Worm (Caenorhabditis elegans) whole organism, young adult: ENCODE data around the gene fubl-2.
A peak's percentile ranks its signal among the peaks of the same experiment; 100 is the strongest.

Experiments used
- B0261.1 ChIP-seq: sonication (generic microtip); optimal IDR thresholded peaks from 2 replicates; lab custom pipeline; 2016; ENCODE audit warnings: mild to moderate bottlenecking, missing genetic modification characterization, moderate library complexity, missing compliant biosample characterization
- B0336.3 ChIP-seq: fragments of 200-800 bp; sonication (Bioruptor generic); IDR thresholded peaks from 2 replicates; pipeline ENCODE4 v1.3.6; 2022; ENCODE audit warnings: missing genetic modification characterization, missing compliant biosample characterization
- C17E4.6 ChIP-seq: fragments of 200-800 bp; sonication (Bioruptor generic); IDR thresholded peaks from 2 replicates; pipeline ENCODE4 v1.3.6; 2022; ENCODE audit warnings: missing genetic modification reagents, missing genetic modification characterization, missing compliant biosample characterization
- F10E7.11 ChIP-seq: sonication (generic microtip); optimal IDR thresholded peaks from 2 replicates; lab custom pipeline; 2017; ENCODE audit warnings: mild to moderate bottlenecking, missing genetic modification characterization, moderate library complexity, missing compliant biosample characterization
- F49E8.2 ChIP-seq: sonication (generic microtip); optimal IDR thresholded peaks from 3 replicates; lab custom pipeline; 2017; ENCODE audit warnings: missing genetic modification characterization, mild to moderate bottlenecking, missing compliant biosample characterization, antibody characterized with exemption, moderate library complexity; ENCODE audit not compliant: insufficient read depth
- K12H6.12 ChIP-seq: fragments of 200-800 bp; sonication (Bioruptor generic); optimal IDR thresholded peaks from 2 replicates; lab custom pipeline; 2018; ENCODE audit warnings: mild to moderate bottlenecking, missing genetic modification characterization, missing compliant biosample characterization
- Y56A3A.18 ChIP-seq: fragments of 200-800 bp; sonication (Bioruptor generic); IDR thresholded peaks from 2 replicates; pipeline ENCODE4 v1.3.6; 2022; ENCODE audit warnings: missing genetic modification reagents, missing genetic modification characterization, missing compliant biosample characterization
- Y67H2A.10 ChIP-seq: fragments of 200-800 bp; sonication (Bioruptor generic); conservative IDR thresholded peaks from 2 replicates; pipeline ENCODE4 v1.3.6; 2022; ENCODE audit warnings: missing genetic modification reagents, missing genetic modification characterization, missing compliant biosample characterization
- ama-1 ChIP-seq, 3 experiments: fragments of 150-350 bp in 1 of 3; sonication (generic microtip) in 2 of 3; optimal IDR thresholded peaks; 2 replicates each; lab custom pipeline; 2014 to 2018; ENCODE audit warnings: missing biosample characterization in 2 of 3, missing genetic modification characterization in 2 of 3, missing genetic modification reagents in 2 of 3
- atf-7 ChIP-seq: sonication (generic microtip); optimal IDR thresholded peaks from 2 replicates; lab custom pipeline; 2017; ENCODE audit warnings: mild to moderate bottlenecking, missing genetic modification characterization, missing compliant biosample characterization
- attf-3 ChIP-seq: fragments of 200-800 bp; sonication (Bioruptor generic); conservative IDR thresholded peaks from 2 replicates; pipeline ENCODE4 v1.3.6; 2022; ENCODE audit warnings: missing genetic modification reagents, missing genetic modification characterization, missing compliant biosample characterization
- attf-5 ChIP-seq: fragments of 200-800 bp; sonication (Bioruptor generic); optimal IDR thresholded peaks from 2 replicates; lab custom pipeline; 2018; ENCODE audit warnings: mild to moderate bottlenecking, missing genetic modification characterization, missing compliant biosample characterization
- bed-1 ChIP-seq: fragments of 200-800 bp; sonication (Bioruptor generic); IDR thresholded peaks from 2 replicates; pipeline ENCODE4 v1.3.6; 2022; ENCODE audit warnings: missing genetic modification reagents, missing genetic modification characterization, missing compliant biosample characterization
- ceh-100 ChIP-seq: fragments of 200-800 bp; sonication (Bioruptor generic); IDR thresholded peaks from 2 replicates; pipeline ENCODE4 v1.3.6; 2022; ENCODE audit warnings: missing genetic modification reagents, missing genetic modification characterization, missing compliant biosample characterization
- ceh-40 ChIP-seq: fragments of 200-800 bp; sonication (Bioruptor generic); IDR thresholded peaks from 2 replicates; pipeline ENCODE4 v1.3.6; 2022; ENCODE audit warnings: missing genetic modification characterization, missing compliant biosample characterization
- die-1 ChIP-seq: sonication (generic microtip); optimal IDR thresholded peaks from 2 replicates; lab custom pipeline; 2016; ENCODE audit warnings: missing genotype, mild to moderate bottlenecking, missing genetic modification characterization, missing compliant biosample characterization
- dox-1 ChIP-seq: fragments of 200-800 bp; sonication (Bioruptor generic); IDR thresholded peaks from 2 replicates; pipeline ENCODE4 v1.3.6; 2022; ENCODE audit warnings: missing genetic modification reagents, missing genetic modification characterization, missing compliant biosample characterization
- dpl-1 ChIP-seq: fragments of 150-350 bp; optimal IDR thresholded peaks from 2 replicates; lab custom pipeline; 2014; ENCODE audit warnings: missing biosample characterization, missing genetic modification reagents, missing genetic modification characterization
- hmg-1.2 ChIP-seq: fragments of 200-800 bp; sonication (Bioruptor generic); IDR thresholded peaks from 2 replicates; pipeline ENCODE4 v1.3.6; 2022; ENCODE audit warnings: missing genetic modification reagents, missing genetic modification characterization, missing compliant biosample characterization
- hrde-1 ChIP-seq: sonication (generic microtip); optimal IDR thresholded peaks from 2 replicates; lab custom pipeline; 2016; ENCODE audit warnings: missing genetic modification characterization, mild to moderate bottlenecking, missing compliant biosample characterization, moderate library complexity, missing genotype, missing genetic modification reagents, borderline replicate concordance
- lag-1 ChIP-seq: fragments of 200-800 bp; sonication (Bioruptor generic); IDR thresholded peaks from 2 replicates; pipeline ENCODE4 v1.3.6; 2022; ENCODE audit warnings: missing genetic modification reagents, missing genetic modification characterization, missing compliant biosample characterization
- lin-54 ChIP-seq: fragments of 200-800 bp; sonication (Bioruptor generic); optimal IDR thresholded peaks from 2 replicates; lab custom pipeline; 2018; ENCODE audit warnings: mild to moderate bottlenecking, missing genetic modification characterization, missing compliant biosample characterization
- madf-10 ChIP-seq: sonication (generic microtip); optimal IDR thresholded peaks from 2 replicates; lab custom pipeline; 2016; ENCODE audit warnings: mild to moderate bottlenecking, missing genetic modification characterization, missing compliant biosample characterization
- madf-3 ChIP-seq: fragments of 200-800 bp; sonication (Bioruptor generic); IDR thresholded peaks from 2 replicates; pipeline ENCODE4 v1.3.6; 2022; ENCODE audit warnings: missing genetic modification reagents, missing genetic modification characterization, missing compliant biosample characterization
- madf-6 ChIP-seq: fragments of 200-800 bp; sonication (Bioruptor generic); IDR thresholded peaks from 2 replicates; pipeline ENCODE4 v1.3.6; 2022; ENCODE audit warnings: missing genetic modification reagents, missing genetic modification characterization, missing compliant biosample characterization
- madf-8 ChIP-seq: fragments of 200-800 bp; sonication (Bioruptor generic); conservative IDR thresholded peaks from 2 replicates; pipeline ENCODE4 v1.3.6; 2022; ENCODE audit warnings: missing genetic modification reagents, missing genetic modification characterization, missing compliant biosample characterization
- mel-28 ChIP-seq: sonication (generic microtip); optimal IDR thresholded peaks from 2 replicates; lab custom pipeline; 2016; ENCODE audit warnings: borderline replicate concordance, mild to moderate bottlenecking, missing genetic modification characterization, missing compliant biosample characterization
- mes-4 ChIP-seq: sonication (generic microtip); optimal IDR thresholded peaks from 2 replicates; lab custom pipeline; 2016; ENCODE audit warnings: missing genotype, missing genetic modification characterization, missing compliant biosample characterization
- nhr-80 ChIP-seq: sonication (generic microtip); optimal IDR thresholded peaks from 2 replicates; lab custom pipeline; 2016; ENCODE audit warnings: missing genetic modification characterization, missing compliant biosample characterization
- nhr-90 ChIP-seq: sonication (generic microtip); optimal IDR thresholded peaks from 2 replicates; lab custom pipeline; 2016; ENCODE audit warnings: missing genotype, mild to moderate bottlenecking, missing genetic modification characterization, missing compliant biosample characterization
- rcor-1 ChIP-seq: fragments of 200-800 bp; sonication (Bioruptor generic); IDR thresholded peaks from 2 replicates; pipeline ENCODE4 v1.3.6; 2022; ENCODE audit warnings: missing genetic modification reagents, missing genetic modification characterization, missing compliant biosample characterization
- rec-8 ChIP-seq, 2 experiments: sonication (generic microtip); optimal IDR thresholded peaks; 2 replicates each; lab custom pipeline; 2016; ENCODE audit warnings: mild to moderate bottlenecking in 2 of 2, missing genetic modification characterization in 2 of 2, missing genetic modification reagents in 2 of 2, missing genotype in 2 of 2, missing biosample characterization in 1 of 2, missing compliant biosample characterization in 1 of 2, moderate library complexity in 1 of 2
- rpc-1 ChIP-seq, 2 experiments: fragments of 150-350 bp in 1 of 2; sonication (generic microtip) in 1 of 2; optimal IDR thresholded peaks; 2 replicates each; lab custom pipeline; 2014 to 2018; ENCODE audit warnings: missing biosample characterization in 1 of 2, missing genetic modification characterization in 1 of 2, missing genetic modification reagents in 1 of 2, missing genotype in 1 of 2
- snpc-1.1 ChIP-seq: sonication (generic microtip); optimal IDR thresholded peaks from 2 replicates; lab custom pipeline; 2017; ENCODE audit warnings: missing genetic modification characterization, mild to moderate bottlenecking, missing compliant biosample characterization, antibody characterized with exemption, moderate library complexity, missing genotype, missing genetic modification reagents; ENCODE audit not compliant: insufficient read depth
- snpc-1.3 ChIP-seq: sonication (generic microtip); optimal IDR thresholded peaks from 2 replicates; lab custom pipeline; 2017; ENCODE audit warnings: missing genetic modification characterization, mild to moderate bottlenecking, missing compliant biosample characterization, antibody characterized with exemption, moderate library complexity, missing genotype, missing genetic modification reagents; ENCODE audit not compliant: insufficient read depth
- tbp1 ChIP-seq: fragments of 200-800 bp; sonication (Bioruptor generic); optimal IDR thresholded peaks from 2 replicates; lab custom pipeline; 2018; ENCODE audit warnings: mild to moderate bottlenecking, missing genetic modification characterization, missing compliant biosample characterization
- tbx-9 ChIP-seq: sonication (generic microtip); optimal IDR thresholded peaks from 2 replicates; lab custom pipeline; 2016; ENCODE audit warnings: borderline replicate concordance, missing genetic modification characterization, inconsistent platforms, missing compliant biosample characterization
- xnd-1 ChIP-seq: sonication (generic microtip); optimal IDR thresholded peaks from 2 replicates; lab custom pipeline; 2016; ENCODE audit warnings: missing genotype, missing genetic modification reagents, missing genetic modification characterization, missing compliant biosample characterization
- zfh-2 ChIP-seq: fragments of 200-800 bp; sonication (Bioruptor generic); conservative IDR thresholded peaks from 2 replicates; pipeline ENCODE4 v1.3.6; 2022; ENCODE audit warnings: missing genetic modification reagents, missing genetic modification characterization, missing compliant biosample characterization
- ztf-18 ChIP-seq: sonication (generic microtip); optimal IDR thresholded peaks from 2 replicates; lab custom pipeline; 2016; ENCODE audit warnings: missing genotype, mild to moderate bottlenecking, missing genetic modification characterization, missing compliant biosample characterization
- ztf-25 ChIP-seq: fragments of 200-800 bp; sonication (Bioruptor generic); IDR thresholded peaks from 2 replicates; pipeline ENCODE4 v1.3.6; 2022; ENCODE audit warnings: missing genetic modification reagents, missing genetic modification characterization, missing compliant biosample characterization
- ztf-26 ChIP-seq: sonication (generic microtip); optimal IDR thresholded peaks from 2 replicates; lab custom pipeline; 2017; ENCODE audit warnings: missing genetic modification characterization, missing compliant biosample characterization
- ztf-28 ChIP-seq: fragments of 200-800 bp; sonication (Bioruptor generic); IDR thresholded peaks from 2 replicates; pipeline ENCODE4 v1.3.6; 2022; ENCODE audit warnings: missing genetic modification reagents, missing genetic modification characterization, missing compliant biosample characterization
- ztf-3 ChIP-seq: fragments of 200-800 bp; sonication (Bioruptor generic); optimal IDR thresholded peaks from 2 replicates; lab custom pipeline; 2018; ENCODE audit warnings: mild to moderate bottlenecking, missing genetic modification characterization, missing compliant biosample characterization
- ztf-6 ChIP-seq: fragments of 200-800 bp; sonication (Bioruptor generic); IDR thresholded peaks from 2 replicates; pipeline ENCODE4 v1.3.6; 2022; ENCODE audit warnings: missing genetic modification reagents, missing genetic modification characterization, missing compliant biosample characterization

Gene fubl-2

DNA sequence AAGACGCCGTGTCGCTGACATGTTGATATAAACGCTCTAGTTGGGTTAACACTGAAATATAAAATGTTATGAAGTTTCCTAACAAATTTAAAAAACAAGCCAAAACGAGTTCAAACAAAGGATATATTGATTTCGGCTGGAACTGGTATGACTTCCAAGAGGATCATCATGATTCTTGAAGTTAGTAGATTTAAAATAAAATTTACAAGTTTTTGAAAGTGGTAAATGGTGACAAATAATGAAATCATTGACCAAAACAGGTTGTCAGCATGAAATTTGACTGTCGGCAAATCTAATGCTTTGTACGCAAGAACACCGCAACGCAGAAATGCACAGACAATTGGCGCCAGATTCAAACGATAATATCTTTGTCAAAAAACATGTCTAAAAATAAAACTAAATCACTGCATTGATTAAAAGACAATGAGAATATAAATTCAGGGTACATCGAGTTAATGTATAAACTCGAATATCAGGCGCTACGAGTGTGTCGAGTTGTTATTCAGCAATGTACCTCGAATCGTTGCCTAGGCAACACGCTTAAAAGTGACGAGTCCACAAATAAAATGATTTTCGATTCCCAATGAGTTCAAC, 18.9 kb downstream of the fubl-2 start, which contains the start of the genes ubc-18 and R01H2.8 (continued):
- TF ChIP-seq attf-5 (peak; percentile 11), ztf-6 (GFP tag; lab: Robert Waterston, UW) (no peak), rec-8 (tag; optimal IDR thresholded peaks at IDR 0.05; lab: Kevin White, UChicago) (no peak), nhr-90 (tag; lab: Kevin White, UChicago) (no peak), rcor-1 (GFP tag; lab: Robert Waterston, UW) (peak; percentile 47; the same call in 1 of the 2 replicates), snpc-1.3 (no peak)
- TF ChIP-seq, all 124 proteins: peak for 11

DNA sequence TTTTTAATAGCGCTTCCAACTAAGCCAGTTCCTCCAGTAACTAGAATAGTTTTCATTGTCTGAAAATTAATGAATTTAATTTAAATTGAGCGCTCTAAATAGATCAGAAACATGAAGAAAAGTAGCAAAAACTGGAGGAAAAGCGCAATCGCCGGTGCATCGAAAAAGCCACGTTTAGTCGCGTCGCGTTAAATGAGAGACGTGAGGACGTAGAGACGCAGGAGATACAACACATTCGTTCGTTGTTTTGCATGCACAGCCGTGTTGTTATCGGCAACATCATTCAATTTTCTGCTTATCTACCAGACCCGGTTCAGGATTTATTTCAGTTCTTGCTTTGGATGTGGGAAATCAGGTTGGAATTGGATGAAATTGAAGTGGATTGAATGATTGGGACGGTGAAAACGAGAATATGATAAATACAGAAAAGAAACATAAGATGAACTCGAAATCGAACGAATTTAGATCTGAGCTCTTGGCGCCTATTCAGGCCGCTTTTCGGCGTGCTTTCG, 20.1 kb downstream of the fubl-2 start, which contains the start of gene ger-1:
TSS of gene ger-1 (minus strand) at position 93 of the 512 bp plus-strand sequence.
- TF ChIP-seq ceh-100 (GFP tag; lab: Robert Waterston, UW) (no peak), madf-3 (0 out of 2 replicates have a peak, but pooled peaks have one; percentile 21), hmg-1.2 (GFP tag; lab: Robert Waterston, UW) (no peak), F10E7.11 (tag; lab: Kevin White, UChicago) (no peak), atf-7 (tag; lab: Kevin White, UChicago) (no peak), K12H6.12 (tag; lab: Kevin White, UChicago) (no peak), zfh-2 (GFP tag; lab: Robert Waterston, UW) (no peak), madf-6 (GFP tag; lab: Robert Waterston, UW) (peak; percentile 62), dpl-1 (no peak), xnd-1 (no peak), ama-1 (optimal IDR thresholded peaks at IDR 0.05; lab: Kevin White, UChicago) (no peak), ama-1 (GFP tag; optimal IDR thresholded peaks at IDR 0.05; lab: Kevin White, UChicago) (no peak), attf-3 (no peak), C17E4.6 (GFP tag; lab: Robert Waterston, UW) (no peak), tbp1 (GFP tag; lab: Kevin White, UChicago) (peak; percentile 12), B0261.1 (tag; lab: Kevin White, UChicago) (no peak), die-1 (tag; lab: Kevin White, UChicago) (no peak), hrde-1 (tag; lab: Kevin White, UChicago) (no peak), ztf-26 (tag; lab: Kevin White, UChicago) (no peak), Y67H2A.10 (GFP tag; lab: Robert Waterston, UW) (no peak), B0336.3 (GFP tag; lab: Robert Waterston, UW) (no peak), Y56A3A.18 (GFP tag; lab: Robert Waterston, UW) (no peak), ceh-40 (GFP tag; lab: Robert Waterston, UW) (no peak), lag-1 (GFP tag; lab: Robert Waterston, UW) (no peak), mes-4 (tag; lab: Kevin White, UChicago) (no peak), rpc-1 (optimal IDR thresholded peaks at IDR 0.05; lab: Kevin White, UChicago) (no peak), rpc-1 (tag; optimal IDR thresholded peaks at IDR 0.05; lab: Kevin White, UChicago) (no peak), tbx-9 (no peak), ztf-28 (GFP tag; lab: Robert Waterston, UW) (no peak), snpc-1.1 (tag; lab: Kevin White, UChicago) (no peak), ztf-6 (GFP tag; lab: Robert Waterston, UW) (no peak), madf-10 (tag; lab: Kevin White, UChicago) (no peak), F49E8.2 (tag; lab: Kevin White, UChicago) (no peak), dox-1 (GFP tag; lab: Robert Waterston, UW) (0 out of 2 replicates have a peak, but pooled peaks have one; percentile 21), attf-5 (no peak), ztf-25 (GFP tag; lab: Robert Waterston, UW) (no peak), mel-28 (tag; lab: Kevin White, UChicago) (no peak), bed-1 (no peak), madf-8 (GFP tag; lab: Robert Waterston, UW) (no peak), ztf-18 (no peak), nhr-80 (tag; lab: Kevin White, UChicago) (peak; percentile 18), ztf-3 (no peak), lin-54 (GFP tag; lab: Kevin White, UChicago) (peak; percentile 0)
